Worm (Caenorhabditis elegans) whole organism, young adult: ENCODE data around the gene sphr-1.

Source experiments
- F10E7.11 ChIP-seq: sonication (generic microtip); optimal IDR thresholded peaks from 2 replicates; lab custom pipeline; 2017; ENCODE audit warnings: mild to moderate bottlenecking, missing genetic modification characterization, moderate library complexity, missing compliant biosample characterization
- F23B12.7 ChIP-seq: sonication (generic microtip); optimal IDR thresholded peaks from 2 replicates; lab custom pipeline; 2017; ENCODE audit warnings: missing genetic modification characterization, mild to moderate bottlenecking, missing compliant biosample characterization, antibody characterized with exemption, moderate library complexity; ENCODE audit not compliant: insufficient read depth
- F49E8.2 ChIP-seq: sonication (generic microtip); optimal IDR thresholded peaks from 3 replicates; lab custom pipeline; 2017; ENCODE audit warnings: missing genetic modification characterization, mild to moderate bottlenecking, missing compliant biosample characterization, antibody characterized with exemption, moderate library complexity; ENCODE audit not compliant: insufficient read depth
- F57A8.1 ChIP-seq: fragments of 200-800 bp; sonication (Bioruptor generic); optimal IDR thresholded peaks from 2 replicates; lab custom pipeline; 2018; ENCODE audit warnings: mild to moderate bottlenecking, missing genetic modification characterization, moderate library complexity, missing compliant biosample characterization
- F57C9.4 ChIP-seq: sonication (generic microtip); optimal IDR thresholded peaks from 2 replicates; lab custom pipeline; 2017; ENCODE audit warnings: mild to moderate bottlenecking, missing genetic modification characterization, missing compliant biosample characterization
- K12H6.12 ChIP-seq: fragments of 200-800 bp; sonication (Bioruptor generic); optimal IDR thresholded peaks from 2 replicates; lab custom pipeline; 2018; ENCODE audit warnings: mild to moderate bottlenecking, missing genetic modification characterization, missing compliant biosample characterization
- T07F8.4 ChIP-seq: sonication (generic microtip); optimal IDR thresholded peaks from 2 replicates; lab custom pipeline; 2016; ENCODE audit warnings: mild to moderate bottlenecking, missing genetic modification characterization, moderate library complexity, missing compliant biosample characterization
- Y53F4B.3 ChIP-seq: fragments of 200-800 bp; sonication (Bioruptor generic); IDR thresholded peaks from 2 replicates; pipeline ENCODE4 v1.3.6; 2022; ENCODE audit warnings: missing genetic modification reagents, missing genetic modification characterization, missing compliant biosample characterization
- attf-3 ChIP-seq: fragments of 200-800 bp; sonication (Bioruptor generic); conservative IDR thresholded peaks from 2 replicates; pipeline ENCODE4 v1.3.6; 2022; ENCODE audit warnings: missing genetic modification reagents, missing genetic modification characterization, missing compliant biosample characterization
- ceh-40 ChIP-seq: fragments of 200-800 bp; sonication (Bioruptor generic); IDR thresholded peaks from 2 replicates; pipeline ENCODE4 v1.3.6; 2022; ENCODE audit warnings: missing genetic modification characterization, missing compliant biosample characterization
- ceh-79 ChIP-seq: sonication (generic microtip); optimal IDR thresholded peaks from 2 replicates; lab custom pipeline; 2017; ENCODE audit warnings: mild to moderate bottlenecking, missing genetic modification characterization, missing compliant biosample characterization
- dpff-1 ChIP-seq: sonication (generic microtip); optimal IDR thresholded peaks from 2 replicates; lab custom pipeline; 2017; ENCODE audit warnings: mild to moderate bottlenecking, missing genetic modification characterization, missing compliant biosample characterization
- dpl-1 ChIP-seq: fragments of 150-350 bp; optimal IDR thresholded peaks from 2 replicates; lab custom pipeline; 2014; ENCODE audit warnings: missing biosample characterization, missing genetic modification reagents, missing genetic modification characterization
- efl-1 ChIP-seq: fragments of 150-350 bp; optimal IDR thresholded peaks from 2 replicates; lab custom pipeline; 2014; ENCODE audit warnings: missing biosample characterization, missing genetic modification reagents, missing genetic modification characterization
- egl-44 ChIP-seq: fragments of 200-800 bp; sonication (Bioruptor generic); IDR thresholded peaks from 2 replicates; pipeline ENCODE4 v1.3.6; 2022; ENCODE audit warnings: missing genetic modification reagents, missing genetic modification characterization, missing compliant biosample characterization
- ekl-4 ChIP-seq: fragments of 200-800 bp; sonication (Bioruptor generic); IDR thresholded peaks from 2 replicates; pipeline ENCODE4 v1.3.6; 2022; ENCODE audit warnings: missing genetic modification reagents, missing genetic modification characterization, missing compliant biosample characterization
- hmg-1.2 ChIP-seq: fragments of 200-800 bp; sonication (Bioruptor generic); IDR thresholded peaks from 2 replicates; pipeline ENCODE4 v1.3.6; 2022; ENCODE audit warnings: missing genetic modification reagents, missing genetic modification characterization, missing compliant biosample characterization
- hmg-20 ChIP-seq: fragments of 200-800 bp; sonication (Bioruptor generic); IDR thresholded peaks from 2 replicates; pipeline ENCODE4 v1.3.6; 2022; ENCODE audit warnings: missing genetic modification reagents, missing genetic modification characterization, missing compliant biosample characterization
- lag-1 ChIP-seq: fragments of 200-800 bp; sonication (Bioruptor generic); IDR thresholded peaks from 2 replicates; pipeline ENCODE4 v1.3.6; 2022; ENCODE audit warnings: missing genetic modification reagents, missing genetic modification characterization, missing compliant biosample characterization
- let-526 ChIP-seq: fragments of 200-800 bp; sonication (Bioruptor generic); IDR thresholded peaks from 2 replicates; pipeline ENCODE4 v1.3.6; 2022; ENCODE audit warnings: missing genetic modification reagents, missing genetic modification characterization, missing compliant biosample characterization
- lin-54 ChIP-seq: fragments of 200-800 bp; sonication (Bioruptor generic); optimal IDR thresholded peaks from 2 replicates; lab custom pipeline; 2018; ENCODE audit warnings: mild to moderate bottlenecking, missing genetic modification characterization, missing compliant biosample characterization
- lsl-1 ChIP-seq: fragments of 200-800 bp; sonication (Bioruptor generic); optimal IDR thresholded peaks from 2 replicates; lab custom pipeline; 2018; ENCODE audit warnings: mild to moderate bottlenecking, missing genetic modification characterization, moderate library complexity, missing compliant biosample characterization
- madf-3 ChIP-seq: fragments of 200-800 bp; sonication (Bioruptor generic); IDR thresholded peaks from 2 replicates; pipeline ENCODE4 v1.3.6; 2022; ENCODE audit warnings: missing genetic modification reagents, missing genetic modification characterization, missing compliant biosample characterization
- madf-6 ChIP-seq: fragments of 200-800 bp; sonication (Bioruptor generic); IDR thresholded peaks from 2 replicates; pipeline ENCODE4 v1.3.6; 2022; ENCODE audit warnings: missing genetic modification reagents, missing genetic modification characterization, missing compliant biosample characterization
- mcd-1 ChIP-seq: fragments of 200-800 bp; sonication (Bioruptor generic); IDR thresholded peaks from 2 replicates; pipeline ENCODE4 v1.3.6; 2022; ENCODE audit warnings: missing genetic modification reagents, missing genetic modification characterization, missing compliant biosample characterization
- mel-28 ChIP-seq: sonication (generic microtip); optimal IDR thresholded peaks from 2 replicates; lab custom pipeline; 2016; ENCODE audit warnings: borderline replicate concordance, mild to moderate bottlenecking, missing genetic modification characterization, missing compliant biosample characterization
- nfyb-1 ChIP-seq: fragments of 200-800 bp; sonication (Bioruptor generic); IDR thresholded peaks from 2 replicates; pipeline ENCODE4 v1.3.6; 2022; ENCODE audit warnings: missing genetic modification reagents, missing genetic modification characterization, missing compliant biosample characterization
- nhr-80 ChIP-seq: sonication (generic microtip); optimal IDR thresholded peaks from 2 replicates; lab custom pipeline; 2016; ENCODE audit warnings: missing genetic modification characterization, missing compliant biosample characterization
- nhr-90 ChIP-seq: sonication (generic microtip); optimal IDR thresholded peaks from 2 replicates; lab custom pipeline; 2016; ENCODE audit warnings: missing genotype, mild to moderate bottlenecking, missing genetic modification characterization, missing compliant biosample characterization
- rec-8 ChIP-seq, 2 experiments: sonication (generic microtip); optimal IDR thresholded peaks; 2 replicates each; lab custom pipeline; 2016; ENCODE audit warnings: mild to moderate bottlenecking in 2 of 2, missing genetic modification characterization in 2 of 2, missing genetic modification reagents in 2 of 2, missing genotype in 2 of 2, missing biosample characterization in 1 of 2, missing compliant biosample characterization in 1 of 2, moderate library complexity in 1 of 2
- rpc-1 ChIP-seq, 2 experiments: fragments of 150-350 bp in 1 of 2; sonication (generic microtip) in 1 of 2; optimal IDR thresholded peaks; 2 replicates each; lab custom pipeline; 2014 to 2018; ENCODE audit warnings: missing biosample characterization in 1 of 2, missing genetic modification characterization in 1 of 2, missing genetic modification reagents in 1 of 2, missing genotype in 1 of 2
- sdz-38 ChIP-seq: sonication (generic microtip); optimal IDR thresholded peaks from 2 replicates; lab custom pipeline; 2016; ENCODE audit warnings: missing genotype, missing genetic modification characterization, missing compliant biosample characterization
- snpc-3.4 ChIP-seq: sonication (generic microtip); optimal IDR thresholded peaks from 2 replicates; lab custom pipeline; 2017; ENCODE audit warnings: missing genetic modification characterization, mild to moderate bottlenecking, missing compliant biosample characterization, antibody characterized with exemption, moderate library complexity, missing genotype, missing genetic modification reagents
- snpc-4 ChIP-seq, 5 experiments: fragments of 150-350 bp in 1 of 5; sonication (generic microtip) in 4 of 5; optimal IDR thresholded peaks; 2 replicates each; lab custom pipeline; 2014 to 2018; ENCODE audit warnings: missing genetic modification characterization in 5 of 5, missing biosample characterization in 3 of 5, antibody characterized with exemption in 2 of 5, mild to moderate bottlenecking in 2 of 5, missing compliant biosample characterization in 2 of 5, missing genotype in 2 of 5, moderate library complexity in 2 of 5, missing genetic modification reagents in 1 of 5
- xnd-1 ChIP-seq: sonication (generic microtip); optimal IDR thresholded peaks from 2 replicates; lab custom pipeline; 2016; ENCODE audit warnings: missing genotype, missing genetic modification reagents, missing genetic modification characterization, missing compliant biosample characterization
- zim-3 ChIP-seq: sonication (generic microtip); optimal IDR thresholded peaks from 2 replicates; lab custom pipeline; 2017; ENCODE audit warnings: mild to moderate bottlenecking, missing genetic modification characterization, moderate library complexity, missing compliant biosample characterization
- ztf-18 ChIP-seq: sonication (generic microtip); optimal IDR thresholded peaks from 2 replicates; lab custom pipeline; 2016; ENCODE audit warnings: missing genotype, mild to moderate bottlenecking, missing genetic modification characterization, missing compliant biosample characterization
- ztf-25 ChIP-seq: fragments of 200-800 bp; sonication (Bioruptor generic); IDR thresholded peaks from 2 replicates; pipeline ENCODE4 v1.3.6; 2022; ENCODE audit warnings: missing genetic modification reagents, missing genetic modification characterization, missing compliant biosample characterization
- ztf-3 ChIP-seq: fragments of 200-800 bp; sonication (Bioruptor generic); optimal IDR thresholded peaks from 2 replicates; lab custom pipeline; 2018; ENCODE audit warnings: mild to moderate bottlenecking, missing genetic modification characterization, missing compliant biosample characterization
- ztf-6 ChIP-seq: fragments of 200-800 bp; sonication (Bioruptor generic); IDR thresholded peaks from 2 replicates; pipeline ENCODE4 v1.3.6; 2022; ENCODE audit warnings: missing genetic modification reagents, missing genetic modification characterization, missing compliant biosample characterization

The sphr-1 gene

ce11 chrV:9218214-9218613 lies 26.8 kb downstream of the sphr-1 start:
- TF ChIP-seq madf-6 (GFP tag; lab: Robert Waterston, UW): 0 out of 2 replicates have a peak, but pooled peaks have one; percentile 24
- TF ChIP-seq nfyb-1 (GFP tag; lab: Robert Waterston, UW): no peak
- no peak for TF ChIP-seq ztf-25 (GFP tag; lab: Robert Waterston, UW)

ce11 chrV:9218655-9219389 lies 27.4 kb downstream of the sphr-1 start:
- TF ChIP-seq K12H6.12 (tag; lab: Kevin White, UChicago): peak; percentile 10
- TF ChIP-seq F57A8.1 (GFP tag; lab: Kevin White, UChicago): no peak
- no peak for TF ChIP-seq ceh-79 (tag; lab: Kevin White, UChicago)
- TF ChIP-seq nhr-80 (tag; lab: Kevin White, UChicago): peak; percentile 88

- TF ChIP-seq rpc-1 (optimal IDR thresholded peaks at IDR 0.05; lab: Kevin White, UChicago) (no peak), rpc-1 (tag; optimal IDR thresholded peaks at IDR 0.05; lab: Kevin White, UChicago) (no peak), let-526 (no peak), hmg-20 (no peak), mel-28 (tag; lab: Kevin White, UChicago) (no peak), madf-3 (GFP tag; lab: Robert Waterston, UW) (0 out of 2 replicates have a peak, but pooled peaks have one; percentile 47), attf-3 (GFP tag; lab: Robert Waterston, UW) (no peak), madf-6 (GFP tag; lab: Robert Waterston, UW) (0 out of 2 replicates have a peak, but pooled peaks have one; percentile 21)
- TF ChIP-seq, all 124 proteins: peak for 2
Observed at ce11 chrV:9219390-9219733, 28.0 kb downstream of the sphr-1 start.

ce11 chrV:9220444-9220843 lies 29.0 kb downstream of the sphr-1 start:
- peak; percentile 50 for TF ChIP-seq ztf-18 (tag; lab: Kevin White, UChicago)
- peak; percentile 49 for TF ChIP-seq dpl-1
- TF ChIP-seq ztf-25 (GFP tag; lab: Robert Waterston, UW): no peak
- no peak for TF ChIP-seq ztf-6 (GFP tag; lab: Robert Waterston, UW)
- no peak for TF ChIP-seq rec-8 (tag; optimal IDR thresholded peaks at IDR 0.05; lab: Kevin White, UChicago)
- peak; percentile 73 for TF ChIP-seq lin-54 (GFP tag; lab: Kevin White, UChicago)
- TF ChIP-seq F57C9.4 (tag; lab: Kevin White, UChicago): no peak
- peak; percentile 67; the same call in 1 of the 2 replicates for TF ChIP-seq hmg-1.2 (GFP tag; lab: Robert Waterston, UW)
- no peak for TF ChIP-seq ceh-40 (GFP tag; lab: Robert Waterston, UW)
- no peak for TF ChIP-seq egl-44 (GFP tag; lab: Robert Waterston, UW)
- TF ChIP-seq ekl-4 (GFP tag; lab: Robert Waterston, UW): no peak
- TF ChIP-seq lsl-1 (GFP tag; lab: Kevin White, UChicago): peak; percentile 25
- TF ChIP-seq sdz-38 (tag; lab: Kevin White, UChicago): no peak
- no peak for TF ChIP-seq snpc-3.4
- peak; percentile 57 for TF ChIP-seq efl-1 (GFP tag; lab: Kevin White, UChicago)
- no peak for TF ChIP-seq nhr-90
- no peak for TF ChIP-seq xnd-1 (tag; lab: Kevin White, UChicago)
- no peak for TF ChIP-seq lag-1 (GFP tag; lab: Robert Waterston, UW)
- no peak for TF ChIP-seq snpc-4 (GFP tag; optimal IDR thresholded peaks at IDR 0.05; lab: Kevin White, UChicago)
- TF ChIP-seq snpc-4 (tag; optimal IDR thresholded peaks at IDR 0.05; lab: Kevin White, UChicago): peak in 1 of 4 experiments; percentile 7
- peak; percentile 21 for TF ChIP-seq F49E8.2 (tag; lab: Kevin White, UChicago)
- no peak for TF ChIP-seq rpc-1 (optimal IDR thresholded peaks at IDR 0.05; lab: Kevin White, UChicago)
- TF ChIP-seq rpc-1 (tag; optimal IDR thresholded peaks at IDR 0.05; lab: Kevin White, UChicago): no peak
- TF ChIP-seq F10E7.11 (tag; lab: Kevin White, UChicago): no peak
- TF ChIP-seq ceh-79 (tag; lab: Kevin White, UChicago): no peak
- TF ChIP-seq Y53F4B.3 (GFP tag; lab: Robert Waterston, UW): no peak
- TF ChIP-seq T07F8.4 (tag; lab: Kevin White, UChicago): no peak
- no peak for TF ChIP-seq zim-3 (tag; lab: Kevin White, UChicago)
- peak; percentile 88 for TF ChIP-seq mcd-1 (GFP tag; lab: Robert Waterston, UW)
- TF ChIP-seq ztf-3 (GFP tag; lab: Kevin White, UChicago): no peak
- TF ChIP-seq F23B12.7 (tag; lab: Kevin White, UChicago): peak; percentile 82
- no peak for TF ChIP-seq dpff-1
